Worm (Caenorhabditis elegans): ENCODE data around the gene C07A9.10.
"Not testable (repeated sequence)": the region's sequence is repeated elsewhere in the genome, so short reads cannot be mapped to it uniquely, and the experiment has no call there.

C07A9.10 gene

DNA sequence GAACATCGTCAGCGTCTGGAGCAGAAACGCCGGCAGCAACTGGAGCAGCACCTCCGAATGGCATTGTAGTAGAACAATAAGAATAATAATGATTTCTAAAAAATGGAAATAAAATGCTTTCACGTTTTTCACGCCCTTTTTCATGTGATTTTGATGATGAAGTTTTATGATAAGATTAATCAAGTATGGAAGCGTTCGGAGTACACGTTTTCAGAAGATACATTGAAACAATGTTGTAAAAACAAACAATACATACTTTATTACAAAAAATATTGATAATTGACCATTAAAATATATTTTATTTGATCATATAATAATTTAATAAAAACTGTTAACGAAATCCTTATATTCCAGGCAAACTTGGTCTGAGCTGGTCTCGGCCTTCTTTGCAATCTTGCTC lies 4.7 kb downstream of the C07A9.10 start, which contains the start of gene C07A9.13:
Gene C07A9.13 (minus strand): TSS at position 101 of the 400 bp plus-strand sequence.
- not testable (repeated sequence) for TF ChIP-seq flt-1 (GFP tag; IDR thresholded peaks at IDR 0.05); klf-2 (GFP tag; conservative IDR thresholded peaks at IDR 0.05); tab-1 (GFP tag; IDR thresholded peaks at IDR 0.05)

DNA sequence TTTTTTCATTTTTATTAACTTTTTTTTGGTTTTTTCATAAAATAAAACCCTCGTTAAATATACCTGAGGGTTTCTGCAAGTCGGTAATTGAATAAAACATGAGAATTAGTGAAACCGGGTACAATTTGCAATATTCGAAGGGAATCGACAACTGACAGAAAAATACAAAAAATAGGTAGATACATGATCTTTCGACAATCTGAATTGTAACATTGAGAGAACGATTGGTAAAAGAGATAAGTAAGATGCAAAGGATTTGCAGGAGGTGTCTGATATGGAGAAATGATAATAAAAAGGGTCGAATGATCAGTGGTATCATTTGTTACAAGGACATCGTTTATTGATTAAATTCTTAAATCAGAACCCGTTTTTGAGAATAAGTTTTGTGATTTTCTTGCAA lies 7.0 kb downstream of the C07A9.10 start, which contains the start of gene ugt-60:
Gene ugt-60 (minus strand): TSS at position 233 of the 400 bp plus-strand sequence.
- TF ChIP-seq klf-2 (GFP tag; conservative IDR thresholded peaks at IDR 0.05) (no peak), flt-1 (GFP tag; IDR thresholded peaks at IDR 0.05) (no peak), tab-1 (GFP tag; IDR thresholded peaks at IDR 0.05) (no peak), cog-1 (tag; optimal IDR thresholded peaks at IDR 0.05) (no peak), med-1 (GFP tag; optimal IDR thresholded peaks at IDR 0.05; ENCODE audit: insufficient read depth) (no peak), T22C8.4 (GFP tag; IDR thresholded peaks at IDR 0.05) (no peak), ref-1 (GFP tag; conservative IDR thresholded peaks at IDR 0.05) (no peak), ztf-29 (GFP tag; IDR thresholded peaks at IDR 0.05) (no peak), ztf-23 (GFP tag; IDR thresholded peaks at IDR 0.05) (no peak)

DNA sequence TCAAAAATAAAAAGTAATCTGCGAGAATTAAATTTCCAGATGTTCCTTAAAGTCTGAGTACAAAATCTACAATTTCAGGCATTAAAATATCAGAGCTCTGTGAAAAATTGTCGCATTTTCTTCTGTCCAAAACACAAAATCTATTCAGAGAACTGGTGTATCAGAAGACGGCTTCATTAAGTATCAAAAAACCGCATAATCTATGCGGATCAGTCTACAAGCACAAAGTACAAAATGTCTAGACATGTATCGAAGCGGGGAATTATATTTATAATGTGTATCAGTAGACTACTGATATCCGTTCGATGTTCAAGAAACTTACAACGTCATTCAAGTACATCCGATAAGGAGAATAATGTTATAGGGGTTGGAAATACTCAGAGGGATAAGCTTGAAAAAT lies 16.3 kb downstream of the C07A9.10 start:
- TF ChIP-seq cog-1 (tag; optimal IDR thresholded peaks at IDR 0.05), result no peak
- no peak for TF ChIP-seq ztf-23 (GFP tag; IDR thresholded peaks at IDR 0.05)
- no peak for TF ChIP-seq ztf-29 (GFP tag; IDR thresholded peaks at IDR 0.05)
- TF ChIP-seq tab-1 (GFP tag; IDR thresholded peaks at IDR 0.05), result no peak
- TF ChIP-seq klf-2 (GFP tag; conservative IDR thresholded peaks at IDR 0.05), result no peak
- TF ChIP-seq med-1 (GFP tag; optimal IDR thresholded peaks at IDR 0.05; ENCODE audit: insufficient read depth), result no peak
- no peak for TF ChIP-seq ref-1 (GFP tag; conservative IDR thresholded peaks at IDR 0.05)
- TF ChIP-seq flt-1 (GFP tag; IDR thresholded peaks at IDR 0.05), result no peak
- TF ChIP-seq T22C8.4 (GFP tag; IDR thresholded peaks at IDR 0.05), result no peak

DNA sequence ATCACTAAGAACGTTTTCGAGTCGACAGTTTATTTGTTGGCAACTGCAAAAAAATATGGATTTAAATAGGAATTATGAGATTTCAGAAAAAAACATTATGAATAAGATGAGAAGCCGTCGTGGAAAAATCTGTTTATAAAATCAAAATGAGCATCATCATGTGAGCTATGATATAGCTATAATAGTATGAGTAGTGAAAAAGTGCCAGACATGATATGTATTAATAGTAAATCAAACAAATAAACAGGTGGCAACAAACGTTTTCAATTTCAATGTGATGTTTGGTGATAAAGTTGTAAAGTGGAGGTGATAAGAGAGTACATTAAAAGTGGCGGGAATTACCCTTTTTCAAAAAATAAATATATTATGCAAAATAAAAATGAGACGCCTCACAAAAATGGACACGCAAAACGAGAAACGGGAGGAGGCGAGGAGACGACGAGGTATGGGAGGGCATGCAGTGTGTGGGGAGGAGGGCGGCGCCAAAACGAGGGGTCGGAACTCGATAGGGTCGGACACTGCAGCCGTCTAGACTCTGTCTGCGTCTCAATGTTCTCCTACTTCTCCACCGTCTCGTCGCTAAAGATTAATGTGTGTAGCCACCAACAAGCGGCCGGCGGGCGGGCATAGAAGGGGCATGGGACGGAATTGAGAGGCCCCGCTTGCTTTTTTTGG lies 18.1 kb downstream of the C07A9.10 start, which contains the start of gene C07A9.9:
Gene C07A9.9 (minus strand): TSS at position 51 of the 675 bp plus-strand sequence.
- TF ChIP-seq klf-2 (GFP tag; conservative IDR thresholded peaks at IDR 0.05) (no peak), cog-1 (tag; optimal IDR thresholded peaks at IDR 0.05) (no peak), flt-1 (GFP tag; IDR thresholded peaks at IDR 0.05) (no peak), ztf-23 (GFP tag; IDR thresholded peaks at IDR 0.05) (no peak), tab-1 (GFP tag; IDR thresholded peaks at IDR 0.05) (peak; percentile 76; the same call in 1 of the 2 replicates), ztf-29 (GFP tag; IDR thresholded peaks at IDR 0.05) (0 out of 2 replicates have a peak, but pooled peaks have one; percentile 25)

DNA sequence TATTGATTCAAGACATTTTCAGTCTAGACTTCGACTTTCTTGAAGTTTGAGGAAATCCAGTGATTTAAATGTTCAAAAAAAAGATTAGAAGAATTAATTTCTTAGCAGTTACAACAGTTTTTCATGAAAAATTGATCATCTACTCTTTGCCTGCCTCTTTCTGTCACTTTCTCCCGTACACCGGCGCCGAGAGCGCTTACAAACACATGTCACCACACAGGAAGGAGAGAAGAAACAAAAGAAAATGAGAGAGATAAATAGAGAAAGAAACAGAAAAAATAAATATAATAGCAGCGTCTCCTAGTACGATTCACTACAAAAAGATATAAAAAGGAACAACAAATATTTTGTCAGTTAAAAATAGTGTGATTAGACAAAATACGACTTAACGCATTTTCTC lies 19.2 kb downstream of the C07A9.10 start:
- TF ChIP-seq klf-2 (GFP tag; conservative IDR thresholded peaks at IDR 0.05), result no peak
- TF ChIP-seq cog-1 (tag; optimal IDR thresholded peaks at IDR 0.05), result no peak
- no peak for TF ChIP-seq ref-1 (GFP tag; conservative IDR thresholded peaks at IDR 0.05)
- no peak for TF ChIP-seq flt-1 (GFP tag; IDR thresholded peaks at IDR 0.05)
- no peak for TF ChIP-seq ztf-29 (GFP tag; IDR thresholded peaks at IDR 0.05)
- TF ChIP-seq T22C8.4 (GFP tag; IDR thresholded peaks at IDR 0.05), result no peak
- TF ChIP-seq ztf-23 (GFP tag; IDR thresholded peaks at IDR 0.05), result no peak
- no peak for TF ChIP-seq med-1 (GFP tag; optimal IDR thresholded peaks at IDR 0.05; ENCODE audit: insufficient read depth)
- no peak for TF ChIP-seq tab-1 (GFP tag; IDR thresholded peaks at IDR 0.05)

DNA sequence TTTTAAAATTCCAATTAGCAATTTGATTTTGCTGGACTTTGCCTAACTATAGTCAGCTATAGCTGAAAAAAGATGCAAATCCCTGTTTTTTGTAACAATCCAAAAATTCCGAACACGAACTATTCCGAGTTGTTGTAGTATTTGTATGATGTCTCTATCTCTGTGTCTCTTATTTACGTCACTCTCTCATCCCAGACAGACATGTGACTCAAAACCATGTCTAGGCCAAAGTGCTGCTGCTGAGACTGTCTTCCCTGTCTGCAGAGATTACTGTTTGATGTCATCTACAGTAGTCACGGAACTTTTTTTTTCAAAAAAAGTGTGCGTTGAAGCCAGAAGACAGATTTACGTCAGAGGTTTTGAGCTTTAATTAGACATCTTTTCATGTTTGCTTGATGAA lies 19.6 kb downstream of the C07A9.10 start:
- TF ChIP-seq ref-1 (GFP tag; conservative IDR thresholded peaks at IDR 0.05) (no peak), klf-2 (GFP tag; conservative IDR thresholded peaks at IDR 0.05) (no peak), ztf-29 (GFP tag; IDR thresholded peaks at IDR 0.05) (no peak), flt-1 (GFP tag; IDR thresholded peaks at IDR 0.05) (no peak), med-1 (GFP tag; optimal IDR thresholded peaks at IDR 0.05; ENCODE audit: insufficient read depth) (no peak), tab-1 (GFP tag; IDR thresholded peaks at IDR 0.05) (no peak), T22C8.4 (GFP tag; IDR thresholded peaks at IDR 0.05) (no peak), cog-1 (tag; optimal IDR thresholded peaks at IDR 0.05) (no peak), ztf-23 (GFP tag; IDR thresholded peaks at IDR 0.05) (no peak)

DNA sequence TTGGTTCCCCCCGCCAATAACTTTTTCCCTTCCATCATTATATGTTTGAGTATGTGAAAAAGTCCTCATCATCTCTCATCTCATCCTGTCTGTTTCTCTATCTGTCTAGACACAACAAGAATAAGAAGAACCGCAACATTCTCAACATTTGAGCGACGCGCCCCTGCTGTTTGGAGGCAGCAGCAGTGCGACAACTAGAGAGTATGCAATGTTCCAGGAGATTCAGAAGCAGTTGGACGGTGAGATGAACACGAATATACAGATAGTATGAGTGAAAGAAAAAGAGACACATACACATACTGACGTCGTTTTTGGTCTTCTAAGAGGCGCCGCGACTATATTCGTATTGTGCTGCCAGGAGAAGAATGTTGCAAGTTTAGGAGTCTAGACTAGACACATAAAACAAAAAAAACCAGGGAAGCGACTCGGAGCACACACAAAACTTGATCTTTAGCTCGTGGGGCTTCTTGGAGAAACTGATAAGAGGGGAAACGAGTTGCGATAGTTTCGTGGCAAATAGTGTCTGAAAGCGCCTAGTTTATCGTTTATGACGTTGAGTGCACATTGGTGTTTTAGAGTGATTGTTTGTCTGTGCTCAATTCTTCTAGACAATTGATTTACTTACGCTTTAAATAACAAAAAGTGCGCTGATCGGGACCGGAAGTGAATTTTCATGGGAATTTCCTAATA lies 20.2 kb downstream of the C07A9.10 start:
- TF ChIP-seq med-1 (GFP tag; optimal IDR thresholded peaks at IDR 0.05; ENCODE audit: insufficient read depth), result no peak

DNA sequence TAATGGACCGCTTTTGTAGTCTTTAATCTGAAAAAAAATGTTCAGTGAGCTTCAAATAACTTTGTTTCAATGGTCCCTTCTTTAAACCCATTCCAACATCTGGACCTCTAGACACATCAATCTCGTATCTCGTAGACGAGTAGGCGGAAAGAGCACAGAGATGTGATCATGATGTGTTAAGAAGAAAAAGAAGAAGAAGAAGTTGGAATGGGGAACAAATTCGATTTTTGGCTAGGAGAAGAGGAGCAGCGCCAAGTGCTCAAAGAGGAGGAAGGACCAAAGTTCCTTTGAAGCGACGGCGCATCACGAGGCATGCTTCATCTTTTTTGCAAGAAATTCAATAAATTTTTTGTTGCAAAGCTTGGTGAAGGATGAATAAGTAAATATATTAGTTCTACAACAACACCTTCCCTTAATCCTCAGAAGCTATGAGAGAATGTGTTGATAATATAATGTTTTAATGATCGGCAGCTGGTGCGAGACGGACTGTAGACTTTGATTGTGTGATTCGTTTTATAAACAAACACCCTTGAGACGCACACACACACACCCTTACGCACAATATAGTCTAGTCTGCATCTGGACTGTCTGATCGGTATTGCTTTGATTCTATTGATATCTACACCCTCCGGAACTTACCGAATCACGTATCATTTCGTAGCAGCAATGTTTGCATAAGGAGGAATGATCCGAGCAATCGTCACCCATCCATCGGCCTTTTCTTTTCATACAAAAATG lies 21.2 kb downstream of the C07A9.10 start:
- no peak for TF ChIP-seq ref-1 (GFP tag; conservative IDR thresholded peaks at IDR 0.05)
- TF ChIP-seq ztf-29 (GFP tag; IDR thresholded peaks at IDR 0.05), result no peak
- no peak for TF ChIP-seq T22C8.4 (GFP tag; IDR thresholded peaks at IDR 0.05)
- no peak for TF ChIP-seq flt-1 (GFP tag; IDR thresholded peaks at IDR 0.05)
- TF ChIP-seq ztf-23 (GFP tag; IDR thresholded peaks at IDR 0.05), result no peak
- no peak for TF ChIP-seq tab-1 (GFP tag; IDR thresholded peaks at IDR 0.05)
- TF ChIP-seq cog-1 (tag; optimal IDR thresholded peaks at IDR 0.05), result no peak
- no peak for TF ChIP-seq klf-2 (GFP tag; conservative IDR thresholded peaks at IDR 0.05)
- no peak for TF ChIP-seq med-1 (GFP tag; optimal IDR thresholded peaks at IDR 0.05; ENCODE audit: insufficient read depth)

DNA sequence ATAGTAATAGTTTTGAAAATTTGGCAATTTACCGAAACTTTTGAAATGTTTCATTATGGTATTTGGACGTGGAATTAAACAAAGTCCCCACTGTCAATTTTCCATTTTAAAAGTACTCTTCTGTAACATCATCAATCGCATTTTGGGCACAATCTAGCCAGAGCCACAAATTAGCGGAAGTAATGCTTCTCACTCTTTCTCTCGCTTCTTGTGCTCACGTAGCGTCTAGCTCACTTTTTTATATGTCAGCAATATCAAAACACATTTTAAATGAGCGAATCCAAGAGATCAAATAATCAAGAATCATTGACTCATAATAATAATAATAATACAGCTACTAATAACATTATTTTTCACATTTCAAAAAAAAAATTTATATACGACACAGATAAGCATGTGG lies 21.9 kb downstream of the C07A9.10 start:
- TF ChIP-seq flt-1 (GFP tag; IDR thresholded peaks at IDR 0.05) (no peak), T22C8.4 (GFP tag; IDR thresholded peaks at IDR 0.05) (no peak), cog-1 (tag; optimal IDR thresholded peaks at IDR 0.05) (no peak), ztf-29 (GFP tag; IDR thresholded peaks at IDR 0.05) (no peak), ref-1 (GFP tag; conservative IDR thresholded peaks at IDR 0.05) (no peak), ztf-23 (GFP tag; IDR thresholded peaks at IDR 0.05) (no peak), klf-2 (GFP tag; conservative IDR thresholded peaks at IDR 0.05) (no peak), med-1 (GFP tag; optimal IDR thresholded peaks at IDR 0.05; ENCODE audit: insufficient read depth) (no peak), tab-1 (GFP tag; IDR thresholded peaks at IDR 0.05) (no peak)
